Fruit fly (Drosophila melanogaster): ENCODE results near the gene CG3281.

CG3281 gene

DNA sequence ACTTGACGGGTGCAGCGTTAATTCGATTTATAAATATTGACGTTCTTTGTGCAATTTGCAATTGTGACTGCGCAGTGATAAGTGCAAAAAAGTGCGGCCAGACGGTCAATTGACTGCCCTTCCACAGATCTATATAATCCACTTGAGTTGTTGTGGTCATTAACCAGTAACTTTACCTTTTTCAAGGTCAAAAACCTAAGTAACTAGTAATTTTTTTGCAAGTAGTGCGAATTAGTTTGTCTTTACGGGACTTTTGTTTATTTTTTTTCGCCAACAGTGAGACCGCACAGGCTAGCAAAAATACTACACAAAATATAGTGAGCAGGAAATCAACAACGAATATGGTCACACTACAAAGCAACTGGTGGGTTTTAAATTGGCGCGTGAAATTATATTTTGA, 12.0 kb upstream of the CG3281 start, which contains the start of gene Tango9 (continued):
- TF ChIP-seq usp (GFP tag; optimal IDR thresholded peaks at IDR 0.05): no peak
- no peak for TF ChIP-seq CG9932 (GFP tag; IDR thresholded peaks at IDR 0.05)
- no peak for TF ChIP-seq CG8359 (GFP tag; optimal IDR thresholded peaks at IDR 0.05; ENCODE audit: borderline replicate concordance)
- peak; percentile 13; the same call in 1 of the 2 replicates for TF ChIP-seq Rfx (GFP tag; IDR thresholded peaks at IDR 0.05)
- no peak for TF ChIP-seq luna (GFP tag; optimal IDR thresholded peaks at IDR 0.05)
- TF ChIP-seq Usf (GFP tag; optimal IDR thresholded peaks at IDR 0.05): no peak
- TF ChIP-seq CG32767 (GFP tag; IDR thresholded peaks at IDR 0.05): no peak
- no peak for TF ChIP-seq Hr39 (optimal IDR thresholded peaks at IDR 0.05)
- TF ChIP-seq br (optimal IDR thresholded peaks at IDR 0.05): no peak
- peak; percentile 55 for TF ChIP-seq Sin3A (optimal IDR thresholded peaks at IDR 0.05)
- TF ChIP-seq Hr51 (GFP tag; optimal IDR thresholded peaks at IDR 0.05): no peak
- peak; percentile 95 for TF ChIP-seq CG17802 (tag; optimal IDR thresholded peaks at IDR 0.05)
- no peak for TF ChIP-seq CG3838 (GFP tag; optimal IDR thresholded peaks at IDR 0.05)
- no peak for TF ChIP-seq tio (GFP tag; optimal IDR thresholded peaks at IDR 0.05)
- no peak for TF ChIP-seq klu (GFP tag; IDR thresholded peaks at IDR 0.05)
- TF ChIP-seq Doc2 (GFP tag; IDR thresholded peaks at IDR 0.05): no peak
- no peak for TF ChIP-seq mld (GFP tag; IDR thresholded peaks at IDR 0.05; ENCODE audit: partially characterized antibody)
- no peak for TF ChIP-seq nau (GFP tag; optimal IDR thresholded peaks at IDR 0.05)
- peak; percentile 14 for TF ChIP-seq CG2120 (GFP tag; optimal IDR thresholded peaks at IDR 0.05)
- TF ChIP-seq CG17328 (GFP tag; IDR thresholded peaks at IDR 0.05): no peak
- TF ChIP-seq aop (GFP tag; IDR thresholded peaks at IDR 0.05): no peak
- TF ChIP-seq CG6272 (GFP tag; IDR thresholded peaks at IDR 0.05): no peak
- no peak for TF ChIP-seq CG30431 (GFP tag; optimal IDR thresholded peaks at IDR 0.05)
- TF ChIP-seq BEAF-32 (GFP tag; optimal IDR thresholded peaks at IDR 0.05): peak; percentile 38
- no peak for TF ChIP-seq cad (GFP tag; optimal IDR thresholded peaks at IDR 0.05)
- TF ChIP-seq scrt (GFP tag; optimal IDR thresholded peaks at IDR 0.05): peak; percentile 99
- no peak for TF ChIP-seq CG6765 (GFP tag; optimal IDR thresholded peaks at IDR 0.05)
- no peak for TF ChIP-seq Lim3 (GFP tag; IDR thresholded peaks at IDR 0.05)
- TF ChIP-seq Awh (GFP tag; IDR thresholded peaks at IDR 0.05): no peak
- 0 out of 2 replicates have a peak, but pooled peaks have one; percentile 25 for TF ChIP-seq Xrp1 (GFP tag; IDR thresholded peaks at IDR 0.05)
- 0 out of 2 replicates have a peak, but pooled peaks have one; percentile 5 for TF ChIP-seq ssp (GFP tag; IDR thresholded peaks at IDR 0.05)
- no peak for TF ChIP-seq CG3281 (GFP tag; optimal IDR thresholded peaks at IDR 0.05)
- no peak for TF ChIP-seq CG31388 (GFP tag; optimal IDR thresholded peaks at IDR 0.05)
- peak; percentile 13 for TF ChIP-seq grau (tag; optimal IDR thresholded peaks at IDR 0.05)
- TF ChIP-seq CG11504 (tag; optimal IDR thresholded peaks at IDR 0.05): peak; percentile 47
- no peak for TF ChIP-seq CG7839 (tag; optimal IDR thresholded peaks at IDR 0.05)
- TF ChIP-seq Lhr (GFP tag; optimal IDR thresholded peaks at IDR 0.05): peak; percentile 48
- no peak for TF ChIP-seq wdn (GFP tag; IDR thresholded peaks at IDR 0.05)
- no peak for TF ChIP-seq ttk (GFP tag; IDR thresholded peaks at IDR 0.05)
- TF ChIP-seq Doc3 (GFP tag; IDR thresholded peaks at IDR 0.05; ENCODE audit: partially characterized antibody): no peak
- no peak for TF ChIP-seq fd64A (GFP tag; optimal IDR thresholded peaks at IDR 0.05)
- TF ChIP-seq CG16863 (GFP tag; optimal IDR thresholded peaks at IDR 0.05): no peak
- peak; percentile 30 for TF ChIP-seq CoRest (tag; optimal IDR thresholded peaks at IDR 0.05)
- no peak for TF ChIP-seq salm (tag; optimal IDR thresholded peaks at IDR 0.05)
- TF ChIP-seq lov (optimal IDR thresholded peaks at IDR 0.05): no peak
- no peak for TF ChIP-seq lov (GFP tag; IDR thresholded peaks at IDR 0.05)
- TF ChIP-seq Hmr (GFP tag; optimal IDR thresholded peaks at IDR 0.05): peak; percentile 52
- 0 out of 2 replicates have a peak, but pooled peaks have one; percentile 9 for TF ChIP-seq HLH3B (GFP tag; IDR thresholded peaks at IDR 0.05)
- no peak for TF ChIP-seq Trl (optimal IDR thresholded peaks at IDR 0.05)
- no peak for TF ChIP-seq Trl (GFP tag; optimal IDR thresholded peaks at IDR 0.05)
- no peak for TF ChIP-seq Elba2 (GFP tag; optimal IDR thresholded peaks at IDR 0.05)
- peak; percentile 88 for TF ChIP-seq Ets97D (GFP tag; optimal IDR thresholded peaks at IDR 0.05)
- no peak for TF ChIP-seq Taf1 (GFP tag; IDR thresholded peaks at IDR 0.05)
- no peak for TF ChIP-seq vfl (GFP tag; optimal IDR thresholded peaks at IDR 0.05)
